Worm (Caenorhabditis elegans) whole organism, midembryonic: Measurements from ENCODE around the gene his-64.

Experiments
- flt-1 ChIP-seq: fragments of 200-800 bp; sonication (Bioruptor generic); IDR thresholded peaks from 2 replicates; pipeline ENCODE4 v1.3.6; 2022; ENCODE audit warnings: missing genetic modification characterization, missing compliant biosample characterization
- med-1 ChIP-seq: sonication (generic microtip); optimal IDR thresholded peaks from 2 replicates; lab custom pipeline; 2017; ENCODE audit warnings: missing genetic modification characterization, mild to moderate bottlenecking, missing compliant biosample characterization, antibody characterized with exemption, missing genetic modification reagents; ENCODE audit not compliant: insufficient read depth

DNA sequence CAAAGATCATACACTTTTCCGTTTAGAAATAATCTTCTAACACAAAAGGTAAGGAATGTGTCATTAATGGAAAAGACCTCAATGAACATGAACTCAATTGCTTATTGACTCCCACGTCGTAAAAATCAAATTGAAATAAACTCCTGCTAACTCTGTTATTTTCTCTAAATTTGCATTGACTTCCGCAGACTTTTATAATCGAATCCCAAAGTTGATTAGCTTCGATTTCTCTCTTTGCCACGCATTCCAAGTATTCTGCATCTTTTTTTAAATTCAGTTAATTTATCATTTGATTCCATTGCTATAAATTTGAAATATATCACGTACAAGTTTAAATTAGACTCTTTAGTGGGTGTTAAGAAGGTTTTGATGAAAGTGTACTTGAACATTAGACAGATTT, 18.2 kb upstream of the his-64 start:
- TF ChIP-seq med-1 (GFP tag; lab: Kevin White, UChicago) (no peak), flt-1 (GFP tag; lab: Robert Waterston, UW) (no peak)
